Fruit fly (Drosophila melanogaster): Measurements from ENCODE around the gene Mst84B.

The Mst84B gene

dm6 chr3R:7108589-7109312 lies 46.8 kb downstream of the Mst84B start (continued):
- TF ChIP-seq disco-r (GFP tag; optimal IDR thresholded peaks at IDR 0.05), result peak; percentile 64
- TF ChIP-seq gce (GFP tag; IDR thresholded peaks at IDR 0.05), result no peak
- peak; percentile 77 for TF ChIP-seq Usf (GFP tag; optimal IDR thresholded peaks at IDR 0.05)
- TF ChIP-seq CG10147 (GFP tag; optimal IDR thresholded peaks at IDR 0.05), result peak; percentile 72
- TF ChIP-seq Sry-β (GFP tag; optimal IDR thresholded peaks at IDR 0.05), result peak; percentile 68
- TF ChIP-seq h (optimal IDR thresholded peaks at IDR 0.05), result no peak
- TF ChIP-seq CG16779 (GFP tag; IDR thresholded peaks at IDR 0.05), result no peak
- TF ChIP-seq Bgb (GFP tag; IDR thresholded peaks at IDR 0.05; ENCODE audit: partially characterized antibody), result no peak
- no peak for TF ChIP-seq Atf6 (GFP tag; IDR thresholded peaks at IDR 0.05)
- peak in 1 of 2 experiments; percentile 52 for TF ChIP-seq eve (GFP tag; optimal IDR thresholded peaks at IDR 0.05)
- TF ChIP-seq CG8924 (tag; optimal IDR thresholded peaks at IDR 0.05), result peak; percentile 98
- peak; percentile 95 for TF ChIP-seq cg (GFP tag; optimal IDR thresholded peaks at IDR 0.05)
- peak; percentile 85 for TF ChIP-seq lilli (GFP tag; optimal IDR thresholded peaks at IDR 0.05)
- TF ChIP-seq grn (GFP tag; optimal IDR thresholded peaks at IDR 0.05), result peak; percentile 58
- peak; percentile 92 for TF ChIP-seq fd64A (GFP tag; optimal IDR thresholded peaks at IDR 0.05)
- TF ChIP-seq B-H2 (GFP tag; optimal IDR thresholded peaks at IDR 0.05), result no peak
- TF ChIP-seq CG18599 (GFP tag; optimal IDR thresholded peaks at IDR 0.05), result peak; percentile 86
- TF ChIP-seq pum (GFP tag; optimal IDR thresholded peaks at IDR 0.05), result peak; percentile 90
- TF ChIP-seq wdn (GFP tag; IDR thresholded peaks at IDR 0.05), result no peak
- peak; percentile 77 for TF ChIP-seq YL-1 (GFP tag; optimal IDR thresholded peaks at IDR 0.05)
- peak; percentile 95 for TF ChIP-seq PHDP (tag; optimal IDR thresholded peaks at IDR 0.05)
- peak; percentile 94 for TF ChIP-seq CG11093 (GFP tag; IDR thresholded peaks at IDR 0.05)
- TF ChIP-seq knrl (GFP tag; IDR thresholded peaks at IDR 0.05; ENCODE audit: partially characterized antibody), result no peak
- peak; percentile 87 for TF ChIP-seq CG18619 (GFP tag; optimal IDR thresholded peaks at IDR 0.05)
- TF ChIP-seq trem (tag; optimal IDR thresholded peaks at IDR 0.05), result peak; percentile 96
- TF ChIP-seq B-H1 (GFP tag; IDR thresholded peaks at IDR 0.05), result no peak
- peak; percentile 91 for TF ChIP-seq kah (GFP tag; optimal IDR thresholded peaks at IDR 0.05)
- TF ChIP-seq ap (GFP tag; IDR thresholded peaks at IDR 0.05), result no peak
- TF ChIP-seq nom (GFP tag; optimal IDR thresholded peaks at IDR 0.05), result peak; percentile 62
- no peak for TF ChIP-seq dimm (GFP tag; IDR thresholded peaks at IDR 0.05)
- peak in 1 of 3 experiments; percentile 99 for TF ChIP-seq lola (GFP tag; optimal IDR thresholded peaks at IDR 0.05)
- peak; percentile 97 for TF ChIP-seq fd96Cb (tag; optimal IDR thresholded peaks at IDR 0.05)
- peak; percentile 71 for TF ChIP-seq Antp (GFP tag; optimal IDR thresholded peaks at IDR 0.05)
- TF ChIP-seq aop (GFP tag; IDR thresholded peaks at IDR 0.05), result no peak
- TF ChIP-seq CG13775 (GFP tag; optimal IDR thresholded peaks at IDR 0.05), result peak; percentile 94
- TF ChIP-seq Hsf (GFP tag; optimal IDR thresholded peaks at IDR 0.05), result peak; percentile 94
- TF ChIP-seq ems (GFP tag; optimal IDR thresholded peaks at IDR 0.05), result peak; percentile 87
- peak; percentile 88 for TF ChIP-seq CG8089 (GFP tag; optimal IDR thresholded peaks at IDR 0.05)
- peak; percentile 63 for TF ChIP-seq CG6683 (GFP tag; optimal IDR thresholded peaks at IDR 0.05)
- TF ChIP-seq Hr3 (GFP tag; optimal IDR thresholded peaks at IDR 0.05), result peak; percentile 96
- no peak for TF ChIP-seq CG34224 (GFP tag; IDR thresholded peaks at IDR 0.05; ENCODE audit: partially characterized antibody)
- TF ChIP-seq her (GFP tag; optimal IDR thresholded peaks at IDR 0.05), result peak; percentile 38
- peak; percentile 57 for TF ChIP-seq Sry-δ (GFP tag; optimal IDR thresholded peaks at IDR 0.05)
- TF ChIP-seq HLH3B (GFP tag; IDR thresholded peaks at IDR 0.05), result no peak
- TF ChIP-seq sqz (GFP tag; optimal IDR thresholded peaks at IDR 0.05), result peak; percentile 93
- no peak for TF ChIP-seq amos (GFP tag; IDR thresholded peaks at IDR 0.05; ENCODE audit: partially characterized antibody)
- TF ChIP-seq CG14710 (tag; optimal IDR thresholded peaks at IDR 0.05), result peak; percentile 98
- peak; percentile 49 for TF ChIP-seq CG18011 (GFP tag; optimal IDR thresholded peaks at IDR 0.05)
- peak; percentile 99 for TF ChIP-seq CG17829 (tag; optimal IDR thresholded peaks at IDR 0.05)

All from whole organism, embryonic.